Fruit fly (Drosophila melanogaster) whole organism, adult: ENCODE results near the gene CG45101.
A peak's percentile ranks its signal among the peaks of the same experiment; 100 is the strongest.

Experiments
- CG11617 ChIP-seq: fragments of 200-800 bp; sonication (Bioruptor generic); optimal IDR thresholded peaks from 2 replicates; lab custom pipeline; 2017; ENCODE audit warnings: mild to moderate bottlenecking, missing biosample characterization, missing genetic modification reagents, missing genetic modification characterization
- CG12768 ChIP-seq: fragments of 200-800 bp; sonication (Bioruptor generic); optimal IDR thresholded peaks from 2 replicates; lab custom pipeline; 2017; ENCODE audit warnings: missing biosample characterization, missing genetic modification characterization, mild to moderate bottlenecking, moderate library complexity, missing genetic modification reagents
- CG14711 ChIP-seq: fragments of 200-800 bp; sonication (Bioruptor generic); optimal IDR thresholded peaks from 2 replicates; lab custom pipeline; 2018; ENCODE audit warnings: missing biosample characterization, mild to moderate bottlenecking, missing genetic modification characterization, moderate library complexity
- CG1620 ChIP-seq: fragments of 200-800 bp; sonication (Bioruptor generic); optimal IDR thresholded peaks from 2 replicates; lab custom pipeline; 2016; ENCODE audit warnings: missing biosample characterization, missing genetic modification characterization
- CG33017 ChIP-seq: fragments of 200-800 bp; sonication (Bioruptor generic); optimal IDR thresholded peaks from 2 replicates; lab custom pipeline; 2018; ENCODE audit warnings: missing biosample characterization, mild to moderate bottlenecking, missing genetic modification characterization, moderate library complexity
- CG5204 ChIP-seq: fragments of 200-800 bp; sonication (Bioruptor generic); optimal IDR thresholded peaks from 2 replicates; lab custom pipeline; 2016; ENCODE audit warnings: missing biosample characterization, missing genetic modification characterization
- CG7045 ChIP-seq: fragments of 200-800 bp; sonication (Bioruptor generic); optimal IDR thresholded peaks from 2 replicates; lab custom pipeline; 2017; ENCODE audit warnings: missing biosample characterization, mild to moderate bottlenecking, missing genetic modification characterization
- CG7101 ChIP-seq: fragments of 200-800 bp; sonication (Bioruptor generic); optimal IDR thresholded peaks from 2 replicates; lab custom pipeline; 2018; ENCODE audit warnings: missing biosample characterization, mild to moderate bottlenecking, missing genetic modification characterization, moderate library complexity
- Clk ChIP-seq: fragments of 200-800 bp; sonication (Bioruptor generic); optimal IDR thresholded peaks from 2 replicates; lab custom pipeline; 2017; ENCODE audit warnings: missing biosample characterization, missing genetic modification characterization
- Crg-1 ChIP-seq: fragments of 200-800 bp; sonication (Bioruptor generic); optimal IDR thresholded peaks from 2 replicates; lab custom pipeline; 2016; ENCODE audit warnings: missing biosample characterization, missing genetic modification characterization
- Hr96 ChIP-seq: fragments of 200-800 bp; sonication (Bioruptor generic); optimal IDR thresholded peaks from 2 replicates; lab custom pipeline; 2016; ENCODE audit warnings: missing biosample characterization, missing genetic modification characterization
- Mnt ChIP-seq: fragments of 200-800 bp; sonication (Bioruptor generic); optimal IDR thresholded peaks from 2 replicates; lab custom pipeline; 2016; ENCODE audit warnings: missing biosample characterization, mild to moderate bottlenecking, missing genetic modification characterization
- bab1 ChIP-seq: fragments of 200-800 bp; sonication (Bioruptor generic); optimal IDR thresholded peaks from 3 replicates; lab custom pipeline; 2019; ENCODE audit warnings: missing biosample characterization, mild to moderate bottlenecking, missing genetic modification characterization, moderate library complexity
- cic ChIP-seq: fragments of 200-800 bp; sonication (Bioruptor generic); optimal IDR thresholded peaks from 2 replicates; lab custom pipeline; 2017; ENCODE audit warnings: missing biosample characterization, mild to moderate bottlenecking, missing genetic modification characterization, moderate library complexity
- cnc ChIP-seq, 2 experiments: fragments of >200 bp; optimal IDR thresholded peaks; 2 replicates each; lab custom pipeline; 2017
- kay ChIP-seq: fragments of 200-800 bp; sonication (Bioruptor generic); peaks from one replicate; lab custom pipeline; 2016; ENCODE audit warnings: missing biosample characterization, missing genetic modification characterization, borderline replicate concordance
- ovo ChIP-seq: fragments of 200-800 bp; sonication (Bioruptor generic); optimal IDR thresholded peaks from 2 replicates; lab custom pipeline; 2016; ENCODE audit warnings: missing biosample characterization, missing genetic modification characterization
- pad ChIP-seq: fragments of 200-800 bp; sonication (Bioruptor generic); optimal IDR thresholded peaks from 3 replicates; lab custom pipeline; 2017; ENCODE audit warnings: missing biosample characterization, missing genetic modification characterization, mild to moderate bottlenecking, moderate library complexity, missing genetic modification reagents
- tj ChIP-seq: fragments of 200-800 bp; sonication (Bioruptor generic); optimal IDR thresholded peaks from 3 replicates; lab custom pipeline; 2017; ENCODE audit warnings: missing biosample characterization, mild to moderate bottlenecking, missing genetic modification characterization, moderate library complexity
- toe ChIP-seq: fragments of 200-800 bp; sonication (Bioruptor generic); optimal IDR thresholded peaks from 2 replicates; lab custom pipeline; 2016; ENCODE audit warnings: missing biosample characterization, missing genetic modification characterization

Gene CG45101

dm6 chr3L:11047877-11048276 is 16.9 kb upstream of the CG45101 start:
- TF ChIP-seq Mnt (peak; percentile 31), Crg-1 (peak; percentile 49), Clk (no peak), cic (no peak), Hr96 (GFP tag; lab: Kevin White, UChicago) (peak; percentile 68), CG12768 (GFP tag; lab: Kevin White, UChicago) (peak; percentile 1), CG14711 (tag; lab: Kevin White, UChicago) (no peak), pad (peak; percentile 64), CG11617 (GFP tag; lab: Kevin White, UChicago) (no peak), tj (GFP tag; lab: Kevin White, UChicago) (no peak), CG5204 (peak; percentile 18), kay (no peak), toe (GFP tag; lab: Kevin White, UChicago) (peak; percentile 20), ovo (GFP tag; lab: Kevin White, UChicago) (peak; percentile 66), CG7045 (GFP tag; lab: Kevin White, UChicago) (no peak), cnc (optimal IDR thresholded peaks at IDR 0.05; lab: Kevin White, UChicago) (no peak), CG1620 (GFP tag; lab: Kevin White, UChicago) (peak; percentile 49), bab1 (peak; percentile 89), CG33017 (tag; lab: Kevin White, UChicago) (no peak), CG7101 (tag; lab: Kevin White, UChicago) (peak; percentile 57)

dm6 chr3L:11049414-11049813 is 15.4 kb upstream of the CG45101 start:
- TF ChIP-seq pad (peak; percentile 43), Hr96 (GFP tag; lab: Kevin White, UChicago) (peak; percentile 2), CG1620 (GFP tag; lab: Kevin White, UChicago) (peak; percentile 6), tj (GFP tag; lab: Kevin White, UChicago) (no peak), bab1 (no peak), Crg-1 (peak; percentile 65), CG12768 (GFP tag; lab: Kevin White, UChicago) (peak; percentile 62), kay (no peak), CG11617 (GFP tag; lab: Kevin White, UChicago) (peak; percentile 25), cnc (optimal IDR thresholded peaks at IDR 0.05; lab: Kevin White, UChicago) (no peak), CG14711 (tag; lab: Kevin White, UChicago) (peak; percentile 13), toe (GFP tag; lab: Kevin White, UChicago) (no peak), CG5204 (peak; percentile 28), CG7101 (tag; lab: Kevin White, UChicago) (peak; percentile 47), cic (peak; percentile 71), CG7045 (GFP tag; lab: Kevin White, UChicago) (peak; percentile 79), Mnt (peak; percentile 35), Clk (no peak), CG33017 (tag; lab: Kevin White, UChicago) (peak; percentile 40), ovo (GFP tag; lab: Kevin White, UChicago) (peak; percentile 41)

dm6 chr3L:11051271-11051670 is 13.5 kb upstream of the CG45101 start, which contains the start of gene CG43693:
Gene CG43693 (minus strand): TSS chr3L:11051371.
- TF ChIP-seq cic = no peak
- TF ChIP-seq CG7101 (tag; lab: Kevin White, UChicago) = no peak
- TF ChIP-seq Hr96 (GFP tag; lab: Kevin White, UChicago) = no peak
- no peak for TF ChIP-seq kay
- no peak for TF ChIP-seq Crg-1
- no peak for TF ChIP-seq bab1
- no peak for TF ChIP-seq cnc (optimal IDR thresholded peaks at IDR 0.05; lab: Kevin White, UChicago)
- no peak for TF ChIP-seq ovo (GFP tag; lab: Kevin White, UChicago)
- no peak for TF ChIP-seq CG11617 (GFP tag; lab: Kevin White, UChicago)
- no peak for TF ChIP-seq toe (GFP tag; lab: Kevin White, UChicago)

dm6 chr3L:11052760-11053259 is 12.0 kb upstream of the CG45101 start:
- no peak for TF ChIP-seq CG12768 (GFP tag; lab: Kevin White, UChicago)
- no peak for TF ChIP-seq Hr96 (GFP tag; lab: Kevin White, UChicago)
- TF ChIP-seq CG7101 (tag; lab: Kevin White, UChicago) = no peak
- TF ChIP-seq CG14711 (tag; lab: Kevin White, UChicago) = no peak
- no peak for TF ChIP-seq cnc (optimal IDR thresholded peaks at IDR 0.05; lab: Kevin White, UChicago)
- TF ChIP-seq CG7045 (GFP tag; lab: Kevin White, UChicago) = no peak
- TF ChIP-seq CG1620 (GFP tag; lab: Kevin White, UChicago) = no peak
- no peak for TF ChIP-seq Crg-1
- no peak for TF ChIP-seq Clk
- TF ChIP-seq tj (GFP tag; lab: Kevin White, UChicago) = no peak
- TF ChIP-seq ovo (GFP tag; lab: Kevin White, UChicago) = no peak
- TF ChIP-seq kay = no peak
- TF ChIP-seq CG5204 = no peak
- TF ChIP-seq cic = no peak
- no peak for TF ChIP-seq Mnt
- TF ChIP-seq CG33017 (tag; lab: Kevin White, UChicago) = no peak

dm6 chr3L:11053843-11054242 is 10.9 kb upstream of the CG45101 start, which contains the start of gene CG7888:
Gene CG7888 (plus strand): TSS chr3L:11054035.
- TF ChIP-seq kay = no peak
- TF ChIP-seq CG12768 (GFP tag; lab: Kevin White, UChicago) = peak; percentile 17

- peak; percentile 65 for TF ChIP-seq Mnt
- peak; percentile 6 for TF ChIP-seq cic
- no peak for TF ChIP-seq kay
- TF ChIP-seq CG12768 (GFP tag; lab: Kevin White, UChicago) = peak; percentile 75
- peak; percentile 69 for TF ChIP-seq CG7045 (GFP tag; lab: Kevin White, UChicago)
- TF ChIP-seq CG14711 (tag; lab: Kevin White, UChicago) = peak; percentile 73
- peak; percentile 56 for TF ChIP-seq Hr96 (GFP tag; lab: Kevin White, UChicago)
- TF ChIP-seq pad = peak; percentile 48
- TF ChIP-seq tj (GFP tag; lab: Kevin White, UChicago) = peak; percentile 54
- TF ChIP-seq bab1 = peak; percentile 90
- TF ChIP-seq CG11617 (GFP tag; lab: Kevin White, UChicago) = peak; percentile 81
- TF ChIP-seq Crg-1 = peak; percentile 3
- peak; percentile 13 for TF ChIP-seq CG1620 (GFP tag; lab: Kevin White, UChicago)
- no peak for TF ChIP-seq toe (GFP tag; lab: Kevin White, UChicago)
- TF ChIP-seq ovo (GFP tag; lab: Kevin White, UChicago) = no peak
- peak; percentile 87 for TF ChIP-seq CG33017 (tag; lab: Kevin White, UChicago)
- no peak for TF ChIP-seq CG5204
- peak; percentile 83 for TF ChIP-seq CG7101 (tag; lab: Kevin White, UChicago)
- no peak for TF ChIP-seq cnc (optimal IDR thresholded peaks at IDR 0.05; lab: Kevin White, UChicago)
- TF ChIP-seq Clk = peak; percentile 12
Observed at dm6 chr3L:11061200-11061599, 3.6 kb upstream of the CG45101 start, which contains the start of the genes CG6321 and Blos2. Gene CG6321 (minus strand): TSS chr3L:11061224. Gene Blos2 (plus strand): TSS chr3L:11061571.
